Worm (Caenorhabditis elegans) whole organism, L4/young adult: ENCODE measurements around the gene msp-65.
"Not testable (repeated sequence)": the region's sequence is repeated elsewhere in the genome, so short reads cannot be mapped to it uniquely, and the experiment has no call there.

ENCODE experiments used
- W03F9.2 ChIP-seq: fragments of 150-350 bp; optimal IDR thresholded peaks from 2 replicates; lab custom pipeline; 2014; ENCODE audit warnings: missing biosample characterization, missing genetic modification characterization
- him-1 ChIP-seq: sonication (generic microtip); optimal IDR thresholded peaks from 2 replicates; lab custom pipeline; 2016; ENCODE audit warnings: missing genotype, missing genetic modification reagents, missing genetic modification characterization, missing compliant biosample characterization

- not testable (repeated sequence) for TF ChIP-seq him-1, W03F9.2 (tag; lab: Kevin White, UChicago)
These were observed at the start of gene msp-65 for ce11 chrIV:5316223-5316622.
